Fruit fly (Drosophila melanogaster): ENCODE measurements around the gene CG17264.

dm6 chr2L:2992664-2993174, 25.6 kb upstream of the CG17264 start, which contains the start of the genes okr and CG3558:
- no peak for TF ChIP-seq lola (GFP tag; optimal IDR thresholded peaks at IDR 0.05)
- TF ChIP-seq Jra (GFP tag; optimal IDR thresholded peaks at IDR 0.05) = no peak
- no peak for TF ChIP-seq psq (GFP tag; optimal IDR thresholded peaks at IDR 0.05)
- no peak for TF ChIP-seq Sp1 (GFP tag; optimal IDR thresholded peaks at IDR 0.05)
- no peak for TF ChIP-seq dl (GFP tag; optimal IDR thresholded peaks at IDR 0.05; ENCODE audit: insufficient read depth in 1 of 2, partially characterized antibody in 2 of 2)
- peak; percentile 16 for TF ChIP-seq Myc (optimal IDR thresholded peaks at IDR 0.05)
- TF ChIP-seq dsf (GFP tag; optimal IDR thresholded peaks at IDR 0.05; ENCODE audit: borderline replicate concordance) = no peak
- TF ChIP-seq GATAd (GFP tag; optimal IDR thresholded peaks at IDR 0.05) = no peak
- no peak for TF ChIP-seq Dfd (GFP tag; optimal IDR thresholded peaks at IDR 0.05)
- no peak for TF ChIP-seq pan (optimal IDR thresholded peaks at IDR 0.05)
- TF ChIP-seq foxo (GFP tag; optimal IDR thresholded peaks at IDR 0.05) = no peak
- TF ChIP-seq brk (GFP tag; optimal IDR thresholded peaks at IDR 0.05) = no peak
- peak; percentile 2 for TF ChIP-seq sv (GFP tag; optimal IDR thresholded peaks at IDR 0.05)
- TF ChIP-seq tai (GFP tag; optimal IDR thresholded peaks at IDR 0.05) = no peak

All from whole organism, wandering third instar larva.